Worm (Caenorhabditis elegans) whole organism, L4/young adult: Measurements from ENCODE around the gene sdc-1.

Experiments used
- W03F9.2 ChIP-seq: fragments of 150-350 bp; optimal IDR thresholded peaks from 2 replicates; lab custom pipeline; 2014; ENCODE audit warnings: missing biosample characterization, missing genetic modification characterization
- dao-5 ChIP-seq: sonication (generic microtip); optimal IDR thresholded peaks from 2 replicates; lab custom pipeline; 2016; ENCODE audit warnings: missing genotype, missing genetic modification characterization, moderate library complexity, missing compliant biosample characterization
- him-1 ChIP-seq: sonication (generic microtip); optimal IDR thresholded peaks from 2 replicates; lab custom pipeline; 2016; ENCODE audit warnings: missing genotype, missing genetic modification reagents, missing genetic modification characterization, missing compliant biosample characterization

sdc-1 gene

DNA sequence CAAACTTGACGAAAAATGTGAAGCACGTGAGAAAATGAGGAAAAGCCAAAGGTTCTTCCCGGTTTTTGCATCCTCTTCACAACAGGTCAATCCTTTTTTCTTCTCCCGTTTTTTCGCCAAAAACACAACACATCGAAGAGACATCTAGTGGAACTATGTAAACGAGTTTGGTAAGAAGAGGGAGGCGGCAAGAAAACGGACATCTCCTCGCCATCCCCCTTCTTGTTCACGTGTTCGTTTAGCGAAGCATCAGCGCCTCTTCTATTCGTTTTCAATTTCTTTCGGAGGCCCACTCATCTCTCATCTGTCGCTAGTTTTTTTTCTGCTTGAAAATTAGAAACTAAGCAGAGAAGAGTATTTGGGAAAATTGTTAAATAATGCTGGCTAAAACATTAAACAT, 48.7 kb downstream of the sdc-1 start:
- no peak for TF ChIP-seq W03F9.2 (tag; lab: Kevin White, UChicago)
- no peak for TF ChIP-seq dao-5 (tag; lab: Kevin White, UChicago)
- TF ChIP-seq him-1 (tag; lab: Kevin White, UChicago): no peak

DNA sequence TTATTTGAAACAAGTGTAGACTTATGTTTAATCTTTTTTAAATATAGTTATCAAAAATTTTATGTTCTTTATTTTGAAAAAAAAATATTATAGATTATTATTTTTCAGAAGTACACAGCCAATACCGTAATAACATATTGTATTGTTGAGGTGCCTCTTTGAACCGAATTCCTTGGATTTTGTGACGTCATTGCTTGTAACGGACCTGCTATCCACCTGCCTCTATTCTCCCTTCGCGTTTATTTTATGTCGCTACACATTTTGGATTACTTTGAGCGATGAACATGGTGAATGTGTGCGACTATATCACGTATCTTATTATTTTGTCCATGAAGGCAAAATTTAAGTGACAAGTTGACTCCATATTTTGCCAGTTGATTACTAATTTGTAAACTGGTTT, 51.7 kb downstream of the sdc-1 start:
- TF ChIP-seq dao-5 (tag; lab: Kevin White, UChicago) (no peak), W03F9.2 (tag; lab: Kevin White, UChicago) (no peak), him-1 (tag; lab: Kevin White, UChicago) (no peak)

DNA sequence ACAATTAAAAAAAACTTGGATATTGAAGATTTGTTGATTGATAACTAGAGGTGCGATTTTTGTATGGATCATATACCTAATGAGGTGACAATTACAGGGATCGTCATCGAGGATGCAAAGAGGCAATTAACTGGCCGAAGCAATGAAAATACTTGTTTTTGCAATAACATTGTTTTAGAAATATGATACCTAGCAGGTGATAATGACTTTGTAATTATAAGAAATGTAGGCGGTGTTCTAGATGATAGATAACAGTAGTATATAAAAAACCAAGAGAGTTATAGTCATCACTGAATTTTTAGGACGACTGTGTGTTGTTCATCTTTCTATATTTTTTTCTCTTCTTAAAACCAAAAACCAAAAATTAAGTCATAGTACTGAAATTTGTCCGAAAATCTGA, 52.8 kb downstream of the sdc-1 start, which contains the start of gene C11G6.2:
C11G6.2 (plus strand) TSS at position 301 of the 400 bp plus-strand sequence.
- TF ChIP-seq him-1 (tag; lab: Kevin White, UChicago) (no peak), dao-5 (tag; lab: Kevin White, UChicago) (no peak), W03F9.2 (tag; lab: Kevin White, UChicago) (no peak)

DNA sequence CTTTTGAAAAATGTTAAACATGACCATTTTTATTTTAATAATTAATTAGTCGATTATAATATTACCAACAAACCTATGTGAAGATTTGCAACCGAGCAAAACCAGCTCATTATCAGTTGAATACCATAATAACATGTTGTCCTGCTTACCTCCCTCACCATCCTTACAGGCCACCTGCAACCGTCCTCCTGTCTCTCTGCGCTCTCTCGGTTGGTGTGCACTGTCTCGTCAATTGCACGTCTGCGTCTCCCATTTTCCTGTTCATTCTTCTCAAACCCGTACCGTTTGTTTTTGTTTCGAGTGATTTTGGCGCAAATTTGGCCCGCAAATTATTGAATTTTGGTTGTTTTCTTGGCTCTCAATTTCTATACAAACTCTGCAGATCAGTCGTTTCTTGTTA, 55.9 kb downstream of the sdc-1 start:
- TF ChIP-seq him-1 (tag; lab: Kevin White, UChicago) (no peak), W03F9.2 (tag; lab: Kevin White, UChicago) (no peak)

DNA sequence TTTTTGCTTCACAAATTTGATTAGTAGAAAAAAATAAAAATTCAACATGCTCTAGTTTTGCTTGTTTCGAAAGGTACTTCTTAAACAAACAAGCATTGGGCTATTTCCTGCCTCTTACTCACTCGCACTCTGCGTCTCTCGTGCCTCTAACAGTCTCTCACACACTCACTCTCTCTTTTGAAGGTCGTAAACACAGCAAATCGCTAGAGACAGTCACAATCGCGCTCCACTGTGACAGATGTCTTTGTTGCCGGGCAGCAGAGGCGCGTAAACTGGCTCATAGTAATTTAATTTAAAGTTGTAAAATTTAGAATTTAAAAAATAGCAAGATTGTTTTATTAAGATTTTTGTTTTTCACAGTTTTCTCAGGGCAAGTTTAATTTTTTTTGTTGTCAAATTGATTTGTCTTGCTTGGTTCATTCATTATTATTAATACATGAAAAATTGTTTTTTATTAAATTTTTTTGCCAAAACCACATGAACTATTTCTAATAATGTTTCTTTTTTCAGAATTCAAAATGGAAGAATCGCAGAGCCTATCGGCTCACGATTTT, 56.4 kb downstream of the sdc-1 start, which contains the start of gene taf-3:
taf-3 (plus strand) TSS at position 504 of the 554 bp plus-strand sequence.
- TF ChIP-seq W03F9.2 (tag; lab: Kevin White, UChicago) (no peak), him-1 (tag; lab: Kevin White, UChicago) (no peak), dao-5 (tag; lab: Kevin White, UChicago) (no peak)
